Fruit fly (Drosophila melanogaster) whole organism, embryonic: ENCODE data around the gene Lnk.

Source experiments
- ATbp ChIP-seq: fragments of 200-800 bp; sonication (Bioruptor generic); optimal IDR thresholded peaks from 2 replicates; lab custom pipeline; 2017; ENCODE audit warnings: missing biosample characterization, mild to moderate bottlenecking, missing genetic modification characterization, missing genetic modification reagents
- B-H2 ChIP-seq: fragments of 200-800 bp; sonication (Bioruptor generic); optimal IDR thresholded peaks from 2 replicates; lab custom pipeline; 2018; ENCODE audit warnings: missing biosample characterization, mild to moderate bottlenecking, missing genetic modification characterization
- BEAF-32 ChIP-seq: fragments of 200-800 bp; sonication (Bioruptor generic); optimal IDR thresholded peaks from 3 replicates; lab custom pipeline; 2017; ENCODE audit warnings: missing biosample characterization, missing genetic modification characterization, mild to moderate bottlenecking, moderate library complexity, missing genetic modification reagents
- CG11085 ChIP-seq: fragments of 200-800 bp; sonication (Bioruptor generic); IDR thresholded peaks from 2 replicates; pipeline ENCODE4 v1.3.6; 2022; ENCODE audit warnings: missing biosample characterization, missing genetic modification characterization
- CG12391 ChIP-seq: fragments of 200-800 bp; sonication (Bioruptor generic); optimal IDR thresholded peaks from 3 replicates; lab custom pipeline; 2018; ENCODE audit warnings: missing biosample characterization, mild to moderate bottlenecking, missing genetic modification characterization, moderate library complexity
- CG12659 ChIP-seq: fragments of 200-800 bp; sonication (Bioruptor generic); optimal IDR thresholded peaks from 3 replicates; lab custom pipeline; 2017; ENCODE audit warnings: mild to moderate bottlenecking, missing biosample characterization, missing genetic modification reagents, missing genetic modification characterization
- CG13123 ChIP-seq: fragments of 200-800 bp; sonication (Bioruptor generic); optimal IDR thresholded peaks from 2 replicates; lab custom pipeline; 2016; ENCODE audit warnings: missing biosample characterization, missing genetic modification characterization
- CG14860 ChIP-seq: fragments of 200-800 bp; sonication (Bioruptor generic); IDR thresholded peaks from 3 replicates; pipeline ENCODE4 v1.3.6; 2022; ENCODE audit warnings: missing biosample characterization, missing genetic modification characterization; ENCODE audit not compliant: partially characterized antibody
- CG14965 ChIP-seq: fragments of 200-800 bp; sonication (Bioruptor generic); optimal IDR thresholded peaks from 2 replicates; lab custom pipeline; 2016; ENCODE audit warnings: missing biosample characterization, missing genetic modification characterization, borderline replicate concordance
- CG15269 ChIP-seq: fragments of 200-800 bp; sonication (Bioruptor generic); optimal IDR thresholded peaks from 2 replicates; lab custom pipeline; 2018; ENCODE audit warnings: missing biosample characterization, mild to moderate bottlenecking, missing genetic modification characterization, moderate library complexity
- CG15479 ChIP-seq: fragments of 200-800 bp; sonication (Bioruptor generic); optimal IDR thresholded peaks from 3 replicates; lab custom pipeline; 2019; ENCODE audit warnings: missing biosample characterization, mild to moderate bottlenecking, missing genetic modification characterization, moderate library complexity
- CG1602 ChIP-seq: fragments of 200-800 bp; sonication (Bioruptor generic); optimal IDR thresholded peaks from 3 replicates; lab custom pipeline; 2016; ENCODE audit warnings: missing biosample characterization, missing genetic modification characterization
- CG1647 ChIP-seq: fragments of 200-800 bp; sonication (Bioruptor generic); optimal IDR thresholded peaks from 3 replicates; lab custom pipeline; 2016; ENCODE audit warnings: missing biosample characterization, missing genetic modification characterization
- CG17328 ChIP-seq: fragments of 200-800 bp; sonication (Bioruptor generic); IDR thresholded peaks from 2 replicates; pipeline ENCODE4 v1.3.6; 2022; ENCODE audit warnings: missing biosample characterization, missing genetic modification characterization
- CG34422 ChIP-seq: fragments of 200-800 bp; sonication (Bioruptor generic); IDR thresholded peaks from 3 replicates; pipeline ENCODE4 v1.3.6; 2022; ENCODE audit warnings: missing biosample characterization, missing genetic modification characterization
- CG3838 ChIP-seq: fragments of 200-800 bp; sonication (Bioruptor generic); optimal IDR thresholded peaks from 3 replicates; lab custom pipeline; 2016; ENCODE audit warnings: missing biosample characterization, missing genetic modification characterization
- CG6254 ChIP-seq: fragments of 200-800 bp; sonication (Bioruptor generic); optimal IDR thresholded peaks from 3 replicates; lab custom pipeline; 2017; ENCODE audit warnings: mild to moderate bottlenecking, missing biosample characterization, missing genetic modification reagents, missing genetic modification characterization
- CG6272 ChIP-seq: fragments of 200-800 bp; sonication (Bioruptor generic); IDR thresholded peaks from 2 replicates; pipeline ENCODE4 v1.3.6; 2022; ENCODE audit warnings: missing biosample characterization, missing genetic modification characterization
- CG6689 ChIP-seq: fragments of 200-800 bp; sonication (Bioruptor generic); IDR thresholded peaks from 2 replicates; pipeline ENCODE4 v1.3.6; 2022; ENCODE audit warnings: missing biosample characterization, missing genetic modification characterization
- CG6813 ChIP-seq: fragments of 200-800 bp; sonication (Bioruptor generic); optimal IDR thresholded peaks from 2 replicates; lab custom pipeline; 2017; ENCODE audit warnings: missing biosample characterization, missing genetic modification characterization, mild to moderate bottlenecking, moderate library complexity, missing genetic modification reagents
- CG8388 ChIP-seq: fragments of 200-800 bp; sonication (Bioruptor generic); optimal IDR thresholded peaks from 2 replicates; lab custom pipeline; 2019; ENCODE audit warnings: missing biosample characterization, mild to moderate bottlenecking, missing genetic modification characterization, moderate library complexity
- CG9727 ChIP-seq: fragments of 200-800 bp; sonication (Bioruptor generic); optimal IDR thresholded peaks from 3 replicates; lab custom pipeline; 2017; ENCODE audit warnings: missing biosample characterization, mild to moderate bottlenecking, missing genetic modification characterization
- Dll ChIP-seq: fragments of 200-800 bp; sonication (Bioruptor generic); IDR thresholded peaks from 4 replicates; pipeline ENCODE4 v1.3.6; 2022; ENCODE audit warnings: missing biosample characterization, missing genetic modification characterization; ENCODE audit not compliant: partially characterized antibody
- Doc2 ChIP-seq: fragments of 200-800 bp; sonication (Bioruptor generic); IDR thresholded peaks from 2 replicates; pipeline ENCODE4 v1.3.6; 2022; ENCODE audit warnings: missing biosample characterization, missing genetic modification characterization
- Doc3 ChIP-seq: fragments of 200-800 bp; sonication (Bioruptor generic); IDR thresholded peaks from 3 replicates; pipeline ENCODE4 v1.3.6; 2022; ENCODE audit warnings: missing biosample characterization, missing genetic modification characterization; ENCODE audit not compliant: partially characterized antibody
- Gug ChIP-seq: fragments of 200-800 bp; sonication (Bioruptor generic); IDR thresholded peaks from 4 replicates; pipeline ENCODE4 v1.3.6; 2022; ENCODE audit warnings: missing biosample characterization, missing genetic modification characterization
- Jarid2 ChIP-seq: fragments of 200-800 bp; sonication (Bioruptor generic); optimal IDR thresholded peaks from 3 replicates; lab custom pipeline; 2017; ENCODE audit warnings: mild to moderate bottlenecking, missing biosample characterization, missing genetic modification reagents, missing genetic modification characterization
- MBD-R2 ChIP-seq: fragments of 200-800 bp; sonication (Bioruptor generic); IDR thresholded peaks from 2 replicates; pipeline ENCODE4 v1.3.6; 2022; ENCODE audit warnings: missing biosample characterization, missing genetic modification characterization
- Med ChIP-seq: fragments of 200-800 bp; sonication (Bioruptor generic); peaks from one replicate; lab custom pipeline; 2016; ENCODE audit warnings: missing biosample characterization, missing genetic modification characterization, mild to moderate bottlenecking, inconsistent platforms, moderate library complexity
- Optix ChIP-seq: fragments of 200-800 bp; sonication (Bioruptor generic); IDR thresholded peaks from 3 replicates; pipeline ENCODE4 v1.3.6; 2022; ENCODE audit warnings: missing biosample characterization, missing genetic modification characterization
- Sin3A ChIP-seq: fragments of >200 bp; optimal IDR thresholded peaks from 2 replicates; lab custom pipeline; 2018
- Sry-δ ChIP-seq: fragments of 200-800 bp; sonication (Bioruptor generic); optimal IDR thresholded peaks from 2 replicates; lab custom pipeline; 2016; ENCODE audit warnings: missing biosample characterization, missing genetic modification characterization
- Ssrp ChIP-seq: fragments of 200-800 bp; sonication (Bioruptor generic); optimal IDR thresholded peaks from 2 replicates; lab custom pipeline; 2018; ENCODE audit warnings: missing biosample characterization, mild to moderate bottlenecking, missing genetic modification characterization, moderate library complexity
- ab ChIP-seq: fragments of 200-800 bp; sonication (Bioruptor generic); optimal IDR thresholded peaks from 2 replicates; lab custom pipeline; 2016; ENCODE audit warnings: missing biosample characterization, missing genetic modification characterization
- aop ChIP-seq: fragments of 200-800 bp; sonication (Bioruptor generic); IDR thresholded peaks from 2 replicates; pipeline ENCODE4 v1.3.6; 2022; ENCODE audit warnings: missing biosample characterization, missing genetic modification characterization
- ase ChIP-seq: fragments of 200-800 bp; sonication (Bioruptor generic); IDR thresholded peaks from 3 replicates; pipeline ENCODE4 v1.3.6; 2022; ENCODE audit warnings: missing biosample characterization, missing genetic modification characterization
- bowl ChIP-seq: fragments of 200-800 bp; sonication (Bioruptor generic); IDR thresholded peaks from 2 replicates; pipeline ENCODE4 v1.3.6; 2022; ENCODE audit warnings: missing biosample characterization, missing genetic modification characterization
- cg ChIP-seq: fragments of 200-800 bp; sonication (Bioruptor generic); optimal IDR thresholded peaks from 3 replicates; lab custom pipeline; 2019; ENCODE audit warnings: missing biosample characterization, mild to moderate bottlenecking, missing genetic modification characterization, moderate library complexity
- crol ChIP-seq: fragments of 200-800 bp; sonication (Bioruptor generic); IDR thresholded peaks from 2 replicates; pipeline ENCODE4 v1.3.6; 2022; ENCODE audit warnings: missing biosample characterization, missing genetic modification characterization
- cwo ChIP-seq: fragments of 200-800 bp; sonication (Bioruptor generic); optimal IDR thresholded peaks from 3 replicates; lab custom pipeline; 2017; ENCODE audit warnings: missing biosample characterization, missing genetic modification characterization, mild to moderate bottlenecking, moderate library complexity, missing genetic modification reagents
- dati ChIP-seq: fragments of 200-800 bp; sonication (Bioruptor generic); IDR thresholded peaks from 2 replicates; pipeline ENCODE4 v1.3.6; 2022; ENCODE audit warnings: missing biosample characterization, missing genetic modification characterization
- ftz-f1 ChIP-seq: fragments of 200-800 bp; sonication (Bioruptor generic); optimal IDR thresholded peaks from 2 replicates; lab custom pipeline; 2016; ENCODE audit warnings: missing biosample characterization, missing genetic modification characterization
- gsb-n ChIP-seq: fragments of 200-800 bp; sonication (Bioruptor generic); optimal IDR thresholded peaks from 3 replicates; lab custom pipeline; 2018; ENCODE audit warnings: missing biosample characterization, mild to moderate bottlenecking, missing genetic modification characterization
- jumu ChIP-seq: fragments of 200-800 bp; sonication (Bioruptor generic); optimal IDR thresholded peaks from 3 replicates; lab custom pipeline; 2016; ENCODE audit warnings: missing biosample characterization, missing genetic modification characterization
- nom ChIP-seq: fragments of 200-800 bp; sonication (Bioruptor generic); optimal IDR thresholded peaks from 2 replicates; lab custom pipeline; 2017; ENCODE audit warnings: missing biosample characterization, missing genetic modification characterization, mild to moderate bottlenecking, moderate library complexity, missing genetic modification reagents
- p53 ChIP-seq: fragments of 200-800 bp; sonication (Bioruptor generic); optimal IDR thresholded peaks from 2 replicates; lab custom pipeline; 2016; ENCODE audit warnings: missing biosample characterization, missing genetic modification characterization
- sens ChIP-seq: fragments of 200-800 bp; sonication (Bioruptor generic); peaks from one replicate; lab custom pipeline; 2016; ENCODE audit warnings: missing biosample characterization, missing genetic modification characterization
- slbo ChIP-seq: fragments of 200-800 bp; sonication (Bioruptor generic); IDR thresholded peaks from 2 replicates; pipeline ENCODE4 v1.3.6; 2022; ENCODE audit warnings: missing biosample characterization, missing genetic modification characterization
- sqz ChIP-seq: fragments of 200-800 bp; sonication (Bioruptor generic); optimal IDR thresholded peaks from 3 replicates; lab custom pipeline; 2018; ENCODE audit warnings: missing biosample characterization, mild to moderate bottlenecking, missing genetic modification characterization
- z ChIP-seq: fragments of 200-800 bp; sonication (Bioruptor generic); IDR thresholded peaks from 3 replicates; pipeline ENCODE4 v1.3.6; 2022; ENCODE audit warnings: missing biosample characterization, missing genetic modification characterization

Lnk gene

DNA sequence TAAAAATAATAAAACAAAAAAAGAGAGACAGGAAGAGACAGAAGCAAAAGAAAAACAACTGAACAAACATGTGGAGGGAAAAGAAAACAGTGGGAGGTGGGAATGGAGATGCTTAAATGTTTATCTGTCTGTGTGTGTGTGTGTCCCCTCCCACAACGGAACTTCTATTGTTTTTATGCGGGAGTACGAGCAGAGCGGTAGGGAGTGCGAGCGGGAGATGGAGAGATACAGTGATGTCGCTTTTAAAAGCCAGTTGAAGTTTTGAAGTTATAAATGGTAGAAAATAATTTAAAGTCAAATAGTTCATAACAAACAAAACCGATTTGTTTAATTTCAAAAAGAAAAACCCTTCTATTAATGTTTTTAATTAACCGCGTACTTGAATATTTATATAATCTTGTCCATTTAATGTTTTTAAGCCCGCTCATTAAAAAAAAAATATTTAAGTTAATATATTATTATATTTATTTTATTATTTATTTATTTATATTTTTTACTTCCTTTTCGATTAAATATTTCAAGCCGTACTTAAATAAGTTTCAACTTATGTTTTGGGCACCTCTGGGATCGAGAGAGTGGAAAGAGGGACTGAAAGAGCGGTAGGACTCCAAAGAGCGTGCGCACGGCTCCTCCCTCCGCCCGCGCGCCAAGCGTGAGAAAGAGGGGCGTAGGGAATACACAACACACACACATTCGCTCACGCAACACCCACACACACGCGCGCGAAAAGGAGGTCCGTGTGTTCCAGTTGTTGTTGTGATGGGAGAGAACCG lies 8.0 kb upstream of the Lnk start (continued):
- TF ChIP-seq CG3838 (GFP tag; lab: Kevin White, UChicago) = no peak
- no peak for TF ChIP-seq dati (GFP tag; lab: Robert Waterston, UW)
- peak; percentile 76; the same call in 1 of the 2 replicates for TF ChIP-seq aop (GFP tag; lab: Robert Waterston, UW)
- no peak for TF ChIP-seq CG14860
- no peak for TF ChIP-seq Doc2 (GFP tag; lab: Robert Waterston, UW)
- peak; percentile 37 for TF ChIP-seq sens (GFP tag; lab: Kevin White, UChicago)
- TF ChIP-seq MBD-R2 = no peak
- TF ChIP-seq nom (GFP tag; lab: Kevin White, UChicago) = no peak
- no peak for TF ChIP-seq CG1647 (GFP tag; lab: Kevin White, UChicago)
- TF ChIP-seq ab (GFP tag; lab: Kevin White, UChicago) = no peak
- no peak for TF ChIP-seq BEAF-32
- peak; percentile 83 for TF ChIP-seq cg (GFP tag; lab: Kevin White, UChicago)
- TF ChIP-seq CG12659 = peak; percentile 18
- TF ChIP-seq CG9727 (GFP tag; lab: Kevin White, UChicago) = peak; percentile 58
- peak; percentile 59 for TF ChIP-seq CG15269 (tag; lab: Kevin White, UChicago)
- no peak for TF ChIP-seq CG34422 (GFP tag; lab: Robert Waterston, UW)
- TF ChIP-seq B-H2 (GFP tag; lab: Kevin White, UChicago) = no peak
- TF ChIP-seq CG17328 (GFP tag; lab: Robert Waterston, UW) = peak; percentile 51
- peak; percentile 72 for TF ChIP-seq CG12391 (tag; lab: Kevin White, UChicago)
- TF ChIP-seq ftz-f1 (GFP tag; lab: Kevin White, UChicago) = no peak
- no peak for TF ChIP-seq Doc3 (GFP tag; lab: Robert Waterston, UW)
- TF ChIP-seq Sin3A (lab: Kevin White, UChicago) = no peak
- TF ChIP-seq Med (GFP tag; lab: Kevin White, UChicago) = peak; percentile 82
- peak; percentile 21 for TF ChIP-seq ATbp (GFP tag; lab: Kevin White, UChicago)
- TF ChIP-seq ase (GFP tag; lab: Robert Waterston, UW) = no peak
- TF ChIP-seq slbo = peak; percentile 59
- TF ChIP-seq jumu (GFP tag; lab: Kevin White, UChicago) = no peak
- peak; percentile 31 for TF ChIP-seq CG1602 (GFP tag; lab: Kevin White, UChicago)
- TF ChIP-seq CG6272 (GFP tag; lab: Robert Waterston, UW) = no peak
- peak; percentile 87 for TF ChIP-seq CG8388 (GFP tag; lab: Kevin White, UChicago)
- peak; percentile 15 for TF ChIP-seq Jarid2 (GFP tag; lab: Kevin White, UChicago)
- no peak for TF ChIP-seq CG13123 (GFP tag; lab: Kevin White, UChicago)
- no peak for TF ChIP-seq Dll
- TF ChIP-seq CG6813 (GFP tag; lab: Kevin White, UChicago) = peak; percentile 44
- no peak for TF ChIP-seq CG11085 (GFP tag; lab: Robert Waterston, UW)
- peak; percentile 58 for TF ChIP-seq cwo (GFP tag; lab: Kevin White, UChicago)
- no peak for TF ChIP-seq bowl
- no peak for TF ChIP-seq CG14965 (GFP tag; lab: Kevin White, UChicago)
- no peak; the same call in 3 of the 4 replicates for TF ChIP-seq Gug (GFP tag; lab: Robert Waterston, UW)
- peak; percentile 55 for TF ChIP-seq Ssrp (tag; lab: Kevin White, UChicago)
- TF ChIP-seq Sry-δ = no peak
- TF ChIP-seq CG6254 (GFP tag; lab: Kevin White, UChicago) = no peak
- no peak for TF ChIP-seq CG15479 (GFP tag; lab: Kevin White, UChicago)
- TF ChIP-seq z (GFP tag; lab: Robert Waterston, UW) = no peak
- peak; percentile 54 for TF ChIP-seq gsb-n (tag; lab: Kevin White, UChicago)
- TF ChIP-seq CG6689 (GFP tag; lab: Robert Waterston, UW) = peak; percentile 59
- no peak for TF ChIP-seq sqz (GFP tag; lab: Kevin White, UChicago)
- no peak for TF ChIP-seq p53
- no peak for TF ChIP-seq Optix (GFP tag; lab: Robert Waterston, UW)
- peak; percentile 92 for TF ChIP-seq crol (GFP tag; lab: Robert Waterston, UW)
